Fruit fly (Drosophila melanogaster) whole organism, embryonic: ENCODE measurements around the gene CG46459.

ENCODE experiments used
- Adf1 ChIP-seq: fragments of 200-800 bp; sonication (Bioruptor generic); IDR thresholded peaks from 2 replicates; pipeline ENCODE4 v1.3.6; 2022; ENCODE audit warnings: missing biosample characterization, missing genetic modification characterization
- BtbVII ChIP-seq: fragments of 200-800 bp; sonication (Bioruptor generic); optimal IDR thresholded peaks from 3 replicates; lab custom pipeline; 2017; ENCODE audit warnings: missing biosample characterization, mild to moderate bottlenecking, missing genetic modification characterization
- CG12391 ChIP-seq: fragments of 200-800 bp; sonication (Bioruptor generic); optimal IDR thresholded peaks from 3 replicates; lab custom pipeline; 2018; ENCODE audit warnings: missing biosample characterization, mild to moderate bottlenecking, missing genetic modification characterization, moderate library complexity
- CG14014 ChIP-seq: fragments of 200-800 bp; sonication (Bioruptor generic); IDR thresholded peaks from 2 replicates; pipeline ENCODE4 v1.3.6; 2022; ENCODE audit warnings: missing biosample characterization, missing genetic modification characterization
- CG15269 ChIP-seq: fragments of 200-800 bp; sonication (Bioruptor generic); optimal IDR thresholded peaks from 2 replicates; lab custom pipeline; 2018; ENCODE audit warnings: missing biosample characterization, mild to moderate bottlenecking, missing genetic modification characterization, moderate library complexity
- CG15479 ChIP-seq: fragments of 200-800 bp; sonication (Bioruptor generic); optimal IDR thresholded peaks from 3 replicates; lab custom pipeline; 2019; ENCODE audit warnings: missing biosample characterization, mild to moderate bottlenecking, missing genetic modification characterization, moderate library complexity
- CG15514 ChIP-seq: fragments of 200-800 bp; sonication (Bioruptor generic); optimal IDR thresholded peaks from 3 replicates; lab custom pipeline; 2017; ENCODE audit warnings: missing biosample characterization, missing genetic modification characterization, mild to moderate bottlenecking, moderate library complexity, missing genetic modification reagents
- CG1603 ChIP-seq: fragments of 200-800 bp; sonication (Bioruptor generic); optimal IDR thresholded peaks from 2 replicates; lab custom pipeline; 2019; ENCODE audit warnings: missing biosample characterization, mild to moderate bottlenecking, missing genetic modification characterization, moderate library complexity
- CG18599 ChIP-seq: fragments of 200-800 bp; sonication (Bioruptor generic); optimal IDR thresholded peaks from 3 replicates; lab custom pipeline; 2017; ENCODE audit warnings: missing biosample characterization, missing genetic modification characterization, mild to moderate bottlenecking, moderate library complexity, missing genetic modification reagents
- CG30403 ChIP-seq: fragments of 200-800 bp; sonication (Bioruptor generic); optimal IDR thresholded peaks from 3 replicates; lab custom pipeline; 2016; ENCODE audit warnings: missing biosample characterization, missing genetic modification characterization
- CG30431 ChIP-seq: fragments of 200-800 bp; sonication (Bioruptor generic); optimal IDR thresholded peaks from 2 replicates; lab custom pipeline; 2017; ENCODE audit warnings: missing biosample characterization, missing genetic modification characterization
- CG34376 ChIP-seq: fragments of 200-800 bp; sonication (Bioruptor generic); optimal IDR thresholded peaks from 2 replicates; lab custom pipeline; 2018; ENCODE audit warnings: missing biosample characterization, mild to moderate bottlenecking, missing genetic modification characterization
- CG3847 ChIP-seq: fragments of 200-800 bp; sonication (Bioruptor generic); IDR thresholded peaks from 2 replicates; pipeline ENCODE4 v1.3.6; 2022; ENCODE audit warnings: missing biosample characterization, missing genetic modification characterization
- CG4820 ChIP-seq: fragments of 200-800 bp; sonication (Bioruptor generic); optimal IDR thresholded peaks from 3 replicates; lab custom pipeline; 2016; ENCODE audit warnings: missing biosample characterization, missing genetic modification characterization
- CG6813 ChIP-seq: fragments of 200-800 bp; sonication (Bioruptor generic); optimal IDR thresholded peaks from 2 replicates; lab custom pipeline; 2017; ENCODE audit warnings: missing biosample characterization, missing genetic modification characterization, mild to moderate bottlenecking, moderate library complexity, missing genetic modification reagents
- CG8388 ChIP-seq: fragments of 200-800 bp; sonication (Bioruptor generic); optimal IDR thresholded peaks from 2 replicates; lab custom pipeline; 2019; ENCODE audit warnings: missing biosample characterization, mild to moderate bottlenecking, missing genetic modification characterization, moderate library complexity
- CG8944 ChIP-seq: fragments of 200-800 bp; sonication (Bioruptor generic); optimal IDR thresholded peaks from 3 replicates; lab custom pipeline; 2016; ENCODE audit warnings: missing biosample characterization, missing genetic modification characterization
- CG9932 ChIP-seq: fragments of 200-800 bp; sonication (Bioruptor generic); IDR thresholded peaks from 2 replicates; pipeline ENCODE4 v1.3.6; 2022; ENCODE audit warnings: missing biosample characterization, missing genetic modification characterization
- CkIIα-i1 ChIP-seq: fragments of 200-800 bp; sonication (Bioruptor generic); IDR thresholded peaks from 2 replicates; pipeline ENCODE4 v1.3.6; 2022; ENCODE audit warnings: missing biosample characterization, missing genetic modification characterization
- CoRest ChIP-seq: fragments of 200-800 bp; sonication (Bioruptor generic); optimal IDR thresholded peaks from 3 replicates; lab custom pipeline; 2018; ENCODE audit warnings: missing biosample characterization, mild to moderate bottlenecking, missing genetic modification characterization, moderate library complexity
- CrebB ChIP-seq: fragments of 200-800 bp; sonication (Bioruptor generic); optimal IDR thresholded peaks from 3 replicates; lab custom pipeline; 2018; ENCODE audit warnings: missing biosample characterization, mild to moderate bottlenecking, missing genetic modification characterization
- MESR4 ChIP-seq: fragments of 200-800 bp; sonication (Bioruptor generic); optimal IDR thresholded peaks from 2 replicates; lab custom pipeline; 2018; ENCODE audit warnings: missing biosample characterization, mild to moderate bottlenecking, missing genetic modification characterization, moderate library complexity
- MTF-1 ChIP-seq: fragments of 200-800 bp; sonication (Bioruptor generic); optimal IDR thresholded peaks from 2 replicates; lab custom pipeline; 2018; ENCODE audit warnings: missing biosample characterization, mild to moderate bottlenecking, missing genetic modification characterization, borderline replicate concordance
- Nf-YC ChIP-seq: fragments of 200-800 bp; optimal IDR thresholded peaks from 3 replicates; lab custom pipeline; 2019; ENCODE audit warnings: missing biosample characterization, mild to moderate bottlenecking, missing genetic modification characterization, moderate library complexity
- Sry-β ChIP-seq: fragments of 200-800 bp; sonication (Bioruptor generic); optimal IDR thresholded peaks from 2 replicates; lab custom pipeline; 2018; ENCODE audit warnings: missing biosample characterization, mild to moderate bottlenecking, missing genetic modification characterization, moderate library complexity
- TFAM ChIP-seq: fragments of 200-800 bp; sonication (Bioruptor generic); optimal IDR thresholded peaks from 2 replicates; lab custom pipeline; 2017; ENCODE audit warnings: missing biosample characterization, missing genetic modification characterization, inconsistent platforms
- cas ChIP-seq: fragments of 200-800 bp; sonication (Bioruptor generic); IDR thresholded peaks from 2 replicates; pipeline ENCODE4 v1.3.6; 2022; ENCODE audit warnings: missing biosample characterization, missing genetic modification characterization
- ci ChIP-seq: fragments of 200-800 bp; sonication (Bioruptor generic); IDR thresholded peaks from 3 replicates; pipeline ENCODE4 v1.3.6; 2022; ENCODE audit warnings: missing biosample characterization, missing genetic modification characterization
- danr ChIP-seq: fragments of 200-800 bp; sonication (Bioruptor generic); IDR thresholded peaks from 2 replicates; pipeline ENCODE4 v1.3.6; 2022; ENCODE audit warnings: missing biosample characterization, missing genetic modification characterization
- dimm ChIP-seq: fragments of 200-800 bp; sonication (Bioruptor generic); IDR thresholded peaks from 2 replicates; pipeline ENCODE4 v1.3.6; 2022; ENCODE audit warnings: missing biosample characterization, missing genetic modification characterization
- dysf ChIP-seq: fragments of 200-800 bp; sonication (Bioruptor generic); IDR thresholded peaks from 3 replicates; pipeline ENCODE4 v1.3.6; 2022; ENCODE audit warnings: missing biosample characterization, missing genetic modification characterization
- en ChIP-seq: fragments of 200-800 bp; sonication (Bioruptor generic); optimal IDR thresholded peaks from 2 replicates; lab custom pipeline; 2016; ENCODE audit warnings: missing biosample characterization, missing genetic modification characterization
- fd3F ChIP-seq: fragments of 200-800 bp; sonication (Bioruptor generic); optimal IDR thresholded peaks from 2 replicates; lab custom pipeline; 2018; ENCODE audit warnings: missing biosample characterization, mild to moderate bottlenecking, missing genetic modification characterization, moderate library complexity
- grau ChIP-seq: fragments of 200-800 bp; optimal IDR thresholded peaks from 3 replicates; lab custom pipeline; 2019; ENCODE audit warnings: missing biosample characterization, mild to moderate bottlenecking, missing genetic modification characterization, moderate library complexity
- grn ChIP-seq: fragments of 200-800 bp; sonication (Bioruptor generic); optimal IDR thresholded peaks from 3 replicates; lab custom pipeline; 2017; ENCODE audit warnings: missing biosample characterization, missing genetic modification characterization
- hb ChIP-seq: fragments of 200-800 bp; sonication (Bioruptor generic); IDR thresholded peaks from 3 replicates; pipeline ENCODE4 v1.3.6; 2022; ENCODE audit warnings: missing biosample characterization, missing genetic modification characterization; ENCODE audit not compliant: partially characterized antibody
- insv ChIP-seq, 2 experiments: fragments of 200-800 bp; sonication (Bioruptor generic); optimal IDR thresholded peaks; 3 replicates each; lab custom pipeline; 2016 to 2018; ENCODE audit warnings: missing biosample characterization in 2 of 2, missing genetic modification characterization in 2 of 2
- jigr1 ChIP-seq: fragments of 200-800 bp; sonication (Bioruptor generic); IDR thresholded peaks from 3 replicates; pipeline ENCODE4 v1.3.6; 2022; ENCODE audit warnings: missing biosample characterization, missing genetic modification characterization
- odd ChIP-seq: fragments of 200-800 bp; sonication (Bioruptor generic); optimal IDR thresholded peaks from 2 replicates; lab custom pipeline; 2017; ENCODE audit warnings: missing biosample characterization, mild to moderate bottlenecking, missing genetic modification characterization
- run ChIP-seq: fragments of 200-800 bp; sonication (Bioruptor generic); optimal IDR thresholded peaks from 3 replicates; lab custom pipeline; 2018; ENCODE audit warnings: missing biosample characterization, mild to moderate bottlenecking, missing genetic modification characterization
- sd ChIP-seq: fragments of 200-800 bp; sonication (Bioruptor generic); optimal IDR thresholded peaks from 3 replicates; lab custom pipeline; 2018; ENCODE audit warnings: missing biosample characterization, mild to moderate bottlenecking, missing genetic modification characterization, moderate library complexity
- sens-2 ChIP-seq: fragments of 200-800 bp; sonication (Bioruptor generic); IDR thresholded peaks from 2 replicates; pipeline ENCODE4 v1.3.6; 2022; ENCODE audit warnings: missing biosample characterization, missing genetic modification characterization
- so ChIP-seq: fragments of 200-800 bp; sonication (Bioruptor generic); IDR thresholded peaks from 3 replicates; pipeline ENCODE4 v1.3.6; 2022; ENCODE audit warnings: missing biosample characterization, missing genetic modification characterization
- tll ChIP-seq, 2 experiments: fragments of 200-800 bp in 1 of 2; fragments of >200 bp in 1 of 2; sonication (Bioruptor generic) in 1 of 2; optimal IDR thresholded peaks; 2 replicates each; lab custom pipeline; 2017 to 2019; ENCODE audit warnings: missing biosample characterization in 2 of 2, missing genetic modification characterization in 2 of 2, mild to moderate bottlenecking in 1 of 2, moderate library complexity in 1 of 2
- vnd ChIP-seq: fragments of 200-800 bp; sonication (Bioruptor generic); IDR thresholded peaks from 3 replicates; pipeline ENCODE4 v1.3.6; 2022; ENCODE audit warnings: missing biosample characterization, missing genetic modification characterization; ENCODE audit not compliant: partially characterized antibody
- wdn ChIP-seq: fragments of 200-800 bp; sonication (Bioruptor generic); IDR thresholded peaks from 2 replicates; pipeline ENCODE4 v1.3.6; 2022; ENCODE audit warnings: missing biosample characterization, missing genetic modification characterization
- wek ChIP-seq: fragments of 200-800 bp; sonication (Bioruptor generic); optimal IDR thresholded peaks from 3 replicates; lab custom pipeline; 2018; ENCODE audit warnings: missing biosample characterization, mild to moderate bottlenecking, missing genetic modification characterization, moderate library complexity
- zen ChIP-seq: fragments of 200-800 bp; sonication (Bioruptor generic); optimal IDR thresholded peaks from 3 replicates; lab custom pipeline; 2018; ENCODE audit warnings: missing biosample characterization, mild to moderate bottlenecking, missing genetic modification characterization, moderate library complexity

Gene CG46459

DNA sequence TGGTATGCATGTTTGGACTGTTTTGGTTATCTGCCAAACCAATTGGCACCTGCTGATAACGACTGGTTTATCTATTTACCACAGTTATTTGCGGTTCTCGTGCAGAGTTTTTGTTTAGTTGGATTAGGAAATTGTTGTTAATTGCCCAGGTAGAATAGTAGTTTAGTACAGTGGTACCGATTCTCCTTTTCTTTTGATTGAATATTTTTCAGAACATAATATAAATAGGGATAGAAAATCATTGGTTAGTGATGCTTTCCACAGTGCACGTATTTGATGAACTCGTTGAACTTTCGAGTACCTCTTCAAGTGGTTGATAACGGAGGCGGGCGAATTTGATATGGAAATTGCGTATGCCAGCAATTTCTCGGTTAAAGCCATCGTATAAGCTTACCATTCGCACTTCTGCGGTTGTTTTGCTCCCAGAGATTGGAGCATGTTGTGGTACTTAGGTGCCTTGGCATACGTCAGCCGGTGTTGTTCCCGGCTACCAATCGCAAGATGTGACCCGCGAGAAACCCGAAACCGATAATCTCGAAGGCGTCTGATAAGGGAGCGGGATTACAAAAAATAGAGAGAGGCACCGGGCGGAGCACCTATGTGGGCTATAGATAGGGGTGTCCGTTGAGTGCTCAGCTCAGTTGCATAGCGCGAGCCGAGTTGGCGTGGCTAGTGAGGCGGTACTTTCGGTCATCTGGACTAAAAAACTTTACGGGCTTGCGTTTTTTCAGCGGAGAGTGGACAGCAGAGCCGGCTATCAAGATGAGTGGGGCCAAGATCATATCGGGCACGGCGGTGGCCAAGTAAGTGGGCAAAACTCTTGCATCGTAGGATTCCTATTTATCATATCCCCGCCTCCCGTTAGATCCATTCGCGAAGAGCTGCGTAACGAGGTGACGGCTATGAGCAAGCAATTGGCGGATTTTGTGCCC, 2.8 kb downstream of the CG46459 start (continued):
- TF ChIP-seq wdn (no peak), tll (GFP tag; optimal IDR thresholded peaks at IDR 0.05; lab: Kevin White, UChicago) (peak in 1 of 2 experiments; percentile 24), CG15269 (peak; percentile 36), CG9932 (GFP tag; lab: Robert Waterston, UW) (peak; percentile 40; the same call in 1 of the 2 replicates), hb (no peak), TFAM (GFP tag; lab: Kevin White, UChicago) (no peak), Adf1 (GFP tag; lab: Robert Waterston, UW) (no peak), CkIIα-i1 (no peak), dysf (GFP tag; lab: Robert Waterston, UW) (no peak), Nf-YC (tag; lab: Kevin White, UChicago) (no peak), odd (GFP tag; lab: Kevin White, UChicago) (peak; percentile 9), CG6813 (GFP tag; lab: Kevin White, UChicago) (peak; percentile 24), jigr1 (no peak), CG8388 (GFP tag; lab: Kevin White, UChicago) (no peak), so (GFP tag; lab: Robert Waterston, UW) (peak; percentile 23; the same call in 2 of the 3 replicates), zen (tag; lab: Kevin White, UChicago) (no peak), insv (GFP tag; optimal IDR thresholded peaks at IDR 0.05; lab: Kevin White, UChicago) (no peak), CG3847 (GFP tag; lab: Robert Waterston, UW) (no peak), vnd (GFP tag; lab: Robert Waterston, UW) (0 out of 3 replicates have a peak, but pooled peaks have one; percentile 39), CG30403 (GFP tag; lab: Kevin White, UChicago) (peak; percentile 11), fd3F (GFP tag; lab: Kevin White, UChicago) (no peak), run (tag; lab: Kevin White, UChicago) (peak; percentile 62), CG8944 (no peak), ci (GFP tag; lab: Robert Waterston, UW) (no peak), CG14014 (GFP tag; lab: Robert Waterston, UW) (peak; percentile 18; the same call in 1 of the 2 replicates), BtbVII (GFP tag; lab: Kevin White, UChicago) (peak; percentile 34), MESR4 (GFP tag; lab: Kevin White, UChicago) (no peak), Sry-β (GFP tag; lab: Kevin White, UChicago) (no peak), CG12391 (peak; percentile 10), en (no peak), CoRest (tag; lab: Kevin White, UChicago) (peak; percentile 25), cas (GFP tag; lab: Robert Waterston, UW) (no peak), dimm (GFP tag; lab: Robert Waterston, UW) (no peak), danr (GFP tag; lab: Robert Waterston, UW) (no peak), CG4820 (GFP tag; lab: Kevin White, UChicago) (no peak), CG30431 (no peak), sens-2 (GFP tag; lab: Robert Waterston, UW) (no peak), grn (peak; percentile 68), CG15479 (GFP tag; lab: Kevin White, UChicago) (peak; percentile 77), CG1603 (tag; lab: Kevin White, UChicago) (no peak), CG34376 (peak; percentile 93), sd (tag; lab: Kevin White, UChicago) (peak; percentile 79), CrebB (tag; lab: Kevin White, UChicago) (no peak), CG15514 (GFP tag; lab: Kevin White, UChicago) (peak; percentile 2), wek (no peak), MTF-1 (no peak), CG18599 (peak; percentile 61), grau (tag; lab: Kevin White, UChicago) (no peak)
